Worm (Caenorhabditis elegans): Measurements from ENCODE around the gene F47B8.5.

F47B8.5 gene

DNA sequence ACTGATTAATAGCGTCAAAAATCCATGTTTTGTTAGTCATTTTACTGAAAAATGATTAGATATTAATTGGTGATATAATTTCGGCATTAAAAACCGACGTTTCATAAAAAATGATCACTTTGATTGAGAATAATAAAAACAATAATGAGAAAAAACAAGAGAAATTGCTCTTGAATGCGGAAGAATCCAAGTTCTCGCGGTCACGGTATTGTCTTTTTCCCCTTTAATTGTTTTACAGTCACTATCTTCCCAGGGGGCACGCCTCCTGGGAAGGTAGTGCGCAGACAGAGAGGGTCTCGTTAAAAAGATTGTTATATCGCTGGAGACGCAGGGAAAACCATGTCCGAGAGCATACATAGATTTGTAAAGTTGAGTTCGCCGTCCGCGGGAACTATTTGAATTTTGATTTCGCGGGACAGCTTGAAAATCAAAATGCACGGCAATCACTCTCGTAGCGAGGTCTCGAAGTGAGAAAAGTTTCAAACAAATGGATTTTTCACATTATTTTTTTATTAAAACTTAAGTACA is 33.9 kb downstream of the F47B8.5 start, which contains the start of gene F14D7.2:
Gene F14D7.2 (minus strand): TSS at position 51 of the 528 bp plus-strand sequence.
- TF ChIP-seq ces-1 (GFP tag; optimal IDR thresholded peaks at IDR 0.05) (no peak), hpl-2 (GFP tag; optimal IDR thresholded peaks at IDR 0.05) (no peak), aha-1 (tag; optimal IDR thresholded peaks at IDR 0.05) (no peak), jun-1 (tag; optimal IDR thresholded peaks at IDR 0.05) (no peak), hlh-4 (tag; optimal IDR thresholded peaks at IDR 0.05) (no peak), nhr-71 (tag; optimal IDR thresholded peaks at IDR 0.05) (no peak), Y116A8C.19 (tag; optimal IDR thresholded peaks at IDR 0.05; ENCODE audit: borderline replicate concordance) (no peak), sox-4 (tag; optimal IDR thresholded peaks at IDR 0.05) (no peak), nhr-77 (tag; optimal IDR thresholded peaks at IDR 0.05) (no peak), lin-14 (GFP tag; optimal IDR thresholded peaks at IDR 0.05) (no peak), fkh-4 (tag; optimal IDR thresholded peaks at IDR 0.05; ENCODE audit: borderline replicate concordance) (no peak), sup-37 (GFP tag; optimal IDR thresholded peaks at IDR 0.05) (no peak)

DNA sequence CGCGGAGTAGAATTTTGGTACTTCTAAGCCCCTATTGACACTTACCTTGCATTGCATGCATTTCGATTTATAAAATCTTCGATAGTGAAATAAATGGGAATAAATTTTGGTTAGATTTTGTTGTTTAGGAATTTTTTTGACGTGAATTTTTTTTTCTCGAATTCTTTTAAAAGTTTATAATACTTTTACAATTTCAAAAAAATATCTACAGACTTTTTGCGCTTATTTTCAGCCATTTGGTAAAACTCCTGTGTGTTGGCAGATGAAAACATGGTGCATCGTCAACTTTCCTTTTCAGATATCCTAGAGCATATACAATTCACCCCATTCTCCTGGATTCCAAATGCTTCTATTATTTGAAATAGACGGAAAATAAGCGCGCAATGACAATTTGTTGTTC is 37.0 kb downstream of the F47B8.5 start, which contains the start of gene F14D7.18:
Gene F14D7.18 (minus strand): TSS at position 101 of the 400 bp plus-strand sequence.
- TF ChIP-seq nhr-20 (tag; optimal IDR thresholded peaks at IDR 0.05) (no peak), nhr-84 (tag; optimal IDR thresholded peaks at IDR 0.05) (no peak), F16B12.6 (tag; optimal IDR thresholded peaks at IDR 0.05) (no peak), zag-1 (tag; optimal IDR thresholded peaks at IDR 0.05) (no peak), unc-86 (tag; optimal IDR thresholded peaks at IDR 0.05) (no peak), blmp-1 (tag; optimal IDR thresholded peaks at IDR 0.05) (no peak), lin-14 (GFP tag; optimal IDR thresholded peaks at IDR 0.05) (no peak), snpc-4 (tag; optimal IDR thresholded peaks at IDR 0.05) (no peak), C16A3.4 (tag; optimal IDR thresholded peaks at IDR 0.05) (no peak)

DNA sequence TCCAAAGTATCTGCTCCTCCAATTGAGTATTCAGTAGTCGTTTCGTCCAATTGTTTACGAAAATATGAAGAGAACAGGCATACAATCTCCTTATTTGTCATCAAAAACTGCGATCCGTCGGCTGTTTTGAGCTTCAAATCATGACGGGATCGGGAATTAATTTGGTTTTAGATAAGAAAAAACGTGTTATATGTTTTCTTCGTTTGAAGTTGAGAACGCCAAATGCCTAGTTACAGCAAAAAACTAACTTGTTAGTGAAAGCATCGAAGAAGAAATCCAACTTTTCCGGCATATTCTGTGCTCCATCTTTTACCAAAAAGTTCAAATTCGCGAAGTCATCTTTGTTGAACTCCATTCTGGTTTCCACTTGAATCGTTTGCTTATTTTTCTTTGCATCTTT is 38.3 kb downstream of the F47B8.5 start, which contains the start of gene F14D7.1:
Gene F14D7.1 (minus strand): TSS at position 101 of the 400 bp plus-strand sequence.
- no peak for TF ChIP-seq dpl-1 (GFP tag; optimal IDR thresholded peaks at IDR 0.05)
- TF ChIP-seq nhr-237 (tag; optimal IDR thresholded peaks at IDR 0.05): no peak
- no peak for TF ChIP-seq C04F5.9 (tag; optimal IDR thresholded peaks at IDR 0.05)
- no peak for TF ChIP-seq hlh-17 (GFP tag; optimal IDR thresholded peaks at IDR 0.05; ENCODE audit: borderline replicate concordance)
- no peak for TF ChIP-seq lir-3 (tag; optimal IDR thresholded peaks at IDR 0.05; ENCODE audit: poor library complexity)
- TF ChIP-seq hpl-2 (GFP tag; optimal IDR thresholded peaks at IDR 0.05): no peak
- no peak for TF ChIP-seq rnt-1 (tag; optimal IDR thresholded peaks at IDR 0.05)
- TF ChIP-seq vab-15 (tag; optimal IDR thresholded peaks at IDR 0.05): no peak
- no peak for TF ChIP-seq blmp-1 (tag; optimal IDR thresholded peaks at IDR 0.05)
- no peak for TF ChIP-seq egl-27 (tag; optimal IDR thresholded peaks at IDR 0.05)
- no peak for TF ChIP-seq skn-1 (tag; optimal IDR thresholded peaks at IDR 0.05)
- TF ChIP-seq elt-2 (tag; optimal IDR thresholded peaks at IDR 0.05): no peak
- TF ChIP-seq hlh-4 (tag; optimal IDR thresholded peaks at IDR 0.05): no peak
- no peak for TF ChIP-seq jun-1 (tag; optimal IDR thresholded peaks at IDR 0.05)
- no peak for TF ChIP-seq unc-62 (GFP tag; optimal IDR thresholded peaks at IDR 0.05)

DNA sequence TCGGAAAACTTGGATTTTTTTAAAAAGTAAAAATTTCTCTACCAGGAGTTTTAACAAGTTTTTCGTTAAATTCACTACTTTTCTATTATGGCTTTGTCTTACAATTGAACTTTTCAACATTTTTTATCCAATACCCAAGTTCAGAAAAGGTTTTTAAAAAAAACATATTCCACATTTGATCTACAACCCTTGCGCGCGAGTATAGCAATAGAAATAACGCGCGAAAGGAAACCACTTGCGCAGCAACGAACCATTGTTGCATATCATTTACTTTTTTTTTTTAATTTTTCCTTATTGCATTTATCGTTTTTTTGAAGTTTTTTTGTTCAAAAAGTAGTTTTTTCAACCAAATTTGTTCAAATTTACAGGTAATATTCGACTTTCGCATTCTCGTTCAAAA is 41.9 kb downstream of the F47B8.5 start, which contains the start of gene F40G12.11:
Gene F40G12.11 (plus strand): TSS at position 369 of the 400 bp plus-strand sequence.
- no peak for TF ChIP-seq egl-27 (tag; optimal IDR thresholded peaks at IDR 0.05)

DNA sequence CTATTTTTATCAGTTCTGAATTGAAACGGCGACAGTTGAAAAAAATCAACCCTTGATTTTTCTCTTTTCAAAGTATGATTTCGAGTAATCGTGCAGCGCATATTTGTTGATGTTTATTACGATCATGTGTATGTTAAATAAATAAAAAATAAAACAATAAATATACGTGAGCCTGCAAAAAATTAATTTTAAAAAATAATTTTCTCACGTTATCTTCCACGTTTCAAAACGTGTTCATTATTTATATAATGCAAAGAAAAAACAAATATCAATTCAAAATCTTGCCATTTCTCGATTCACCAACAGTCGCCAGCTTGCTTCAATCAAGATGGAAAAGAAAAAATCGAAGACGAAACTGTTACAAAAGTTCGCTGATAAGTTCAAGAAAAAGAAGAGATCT is 44.4 kb downstream of the F47B8.5 start, which contains the start of gene F40G12.10:
Gene F40G12.10 (plus strand): TSS at position 301 of the 400 bp plus-strand sequence.
- TF ChIP-seq pqm-1 (tag; optimal IDR thresholded peaks at IDR 0.05) (no peak), lsy-2 (tag; optimal IDR thresholded peaks at IDR 0.05) (no peak), C04F5.9 (tag; optimal IDR thresholded peaks at IDR 0.05) (no peak), mdl-1 (tag; optimal IDR thresholded peaks at IDR 0.05) (no peak), lin-15B (tag; optimal IDR thresholded peaks at IDR 0.05) (no peak), egl-27 (tag; optimal IDR thresholded peaks at IDR 0.05) (no peak), fos-1 (tag; optimal IDR thresholded peaks at IDR 0.05) (no peak), F16B12.6 (tag; optimal IDR thresholded peaks at IDR 0.05) (no peak), lin-14 (GFP tag; optimal IDR thresholded peaks at IDR 0.05) (no peak), mab-9 (GFP tag; IDR thresholded peaks at IDR 0.05) (no peak), nhr-28 (tag; optimal IDR thresholded peaks at IDR 0.05) (no peak)
